Fruit fly (Drosophila melanogaster) whole organism, embryonic: Measurements from ENCODE around the gene numb.

Experiments
- Abd-B ChIP-seq: fragments of 200-800 bp; sonication (Bioruptor generic); optimal IDR thresholded peaks from 2 replicates; lab custom pipeline; 2018; ENCODE audit warnings: missing biosample characterization, mild to moderate bottlenecking, missing genetic modification characterization, moderate library complexity
- Adf1 ChIP-seq: fragments of 200-800 bp; sonication (Bioruptor generic); IDR thresholded peaks from 2 replicates; pipeline ENCODE4 v1.3.6; 2022; ENCODE audit warnings: missing biosample characterization, missing genetic modification characterization
- Asciz ChIP-seq: fragments of 200-800 bp; sonication (Bioruptor generic); optimal IDR thresholded peaks from 2 replicates; lab custom pipeline; 2017; ENCODE audit warnings: missing biosample characterization, mild to moderate bottlenecking, missing genetic modification characterization, missing genetic modification reagents
- Bgb ChIP-seq: fragments of 200-800 bp; sonication (Bioruptor generic); IDR thresholded peaks from 2 replicates; pipeline ENCODE4 v1.3.6; 2022; ENCODE audit warnings: missing biosample characterization, missing genetic modification characterization; ENCODE audit not compliant: partially characterized antibody
- Bteb2 ChIP-seq: fragments of 200-800 bp; sonication (Bioruptor generic); optimal IDR thresholded peaks from 2 replicates; lab custom pipeline; 2016; ENCODE audit warnings: missing biosample characterization, missing genetic modification characterization
- CG10565 ChIP-seq: fragments of 200-800 bp; sonication (Bioruptor generic); optimal IDR thresholded peaks from 3 replicates; lab custom pipeline; 2016; ENCODE audit warnings: missing biosample characterization, mild to moderate bottlenecking, missing genetic modification characterization
- CG10959 ChIP-seq: fragments of 200-800 bp; sonication (Bioruptor generic); IDR thresholded peaks from 2 replicates; pipeline ENCODE4 v1.3.6; 2022; ENCODE audit warnings: missing biosample characterization, missing genetic modification characterization
- CG11085 ChIP-seq: fragments of 200-800 bp; sonication (Bioruptor generic); IDR thresholded peaks from 2 replicates; pipeline ENCODE4 v1.3.6; 2022; ENCODE audit warnings: missing biosample characterization, missing genetic modification characterization
- CG13424 ChIP-seq: fragments of 200-800 bp; sonication (Bioruptor generic); optimal IDR thresholded peaks from 2 replicates; lab custom pipeline; 2019; ENCODE audit warnings: missing biosample characterization, mild to moderate bottlenecking, missing genetic modification characterization, moderate library complexity
- CG14710 ChIP-seq: fragments of 200-800 bp; sonication (Bioruptor generic); optimal IDR thresholded peaks from 3 replicates; lab custom pipeline; 2019; ENCODE audit warnings: missing biosample characterization, mild to moderate bottlenecking, missing genetic modification characterization, moderate library complexity
- CG15269 ChIP-seq: fragments of 200-800 bp; sonication (Bioruptor generic); optimal IDR thresholded peaks from 2 replicates; lab custom pipeline; 2018; ENCODE audit warnings: missing biosample characterization, mild to moderate bottlenecking, missing genetic modification characterization, moderate library complexity
- CG17361 ChIP-seq: fragments of 200-800 bp; sonication (Bioruptor generic); IDR thresholded peaks from 3 replicates; pipeline ENCODE4 v1.3.6; 2022; ENCODE audit warnings: missing biosample characterization, missing genetic modification characterization
- CG17802 ChIP-seq: fragments of 200-800 bp; sonication (Bioruptor generic); optimal IDR thresholded peaks from 2 replicates; lab custom pipeline; 2018; ENCODE audit warnings: missing biosample characterization, mild to moderate bottlenecking, missing genetic modification characterization, moderate library complexity
- CG1832 ChIP-seq: fragments of 200-800 bp; sonication (Bioruptor generic); optimal IDR thresholded peaks from 2 replicates; lab custom pipeline; 2017; ENCODE audit warnings: missing biosample characterization, mild to moderate bottlenecking, missing genetic modification characterization, inconsistent platforms
- CG3995 ChIP-seq: fragments of 200-800 bp; sonication (Bioruptor generic); optimal IDR thresholded peaks from 3 replicates; lab custom pipeline; 2016; ENCODE audit warnings: missing biosample characterization, missing genetic modification characterization
- CG6683 ChIP-seq: fragments of 200-800 bp; sonication (Bioruptor generic); optimal IDR thresholded peaks from 2 replicates; lab custom pipeline; 2017; ENCODE audit warnings: missing biosample characterization, mild to moderate bottlenecking, missing genetic modification characterization, missing genetic modification reagents
- CG6813 ChIP-seq: fragments of 200-800 bp; sonication (Bioruptor generic); optimal IDR thresholded peaks from 2 replicates; lab custom pipeline; 2017; ENCODE audit warnings: missing biosample characterization, missing genetic modification characterization, mild to moderate bottlenecking, moderate library complexity, missing genetic modification reagents
- CG8478 ChIP-seq: fragments of >200 bp; optimal IDR thresholded peaks from 2 replicates; lab custom pipeline; 2018
- Camta ChIP-seq: fragments of 200-800 bp; sonication (Bioruptor generic); optimal IDR thresholded peaks from 2 replicates; lab custom pipeline; 2016; ENCODE audit warnings: missing biosample characterization, missing genetic modification characterization
- Dbx ChIP-seq: fragments of 200-800 bp; sonication (Bioruptor generic); IDR thresholded peaks from 3 replicates; pipeline ENCODE4 v1.3.6; 2022; ENCODE audit warnings: missing biosample characterization, missing genetic modification characterization
- Deaf1 ChIP-seq: fragments of 200-800 bp; optimal IDR thresholded peaks from 3 replicates; lab custom pipeline; 2019; ENCODE audit warnings: missing biosample characterization, mild to moderate bottlenecking, missing genetic modification characterization, moderate library complexity
- H15 ChIP-seq: fragments of 200-800 bp; sonication (Bioruptor generic); IDR thresholded peaks from 3 replicates; pipeline ENCODE4 v1.3.6; 2022; ENCODE audit warnings: missing biosample characterization, missing genetic modification characterization
- HLHmδ ChIP-seq: fragments of 200-800 bp; sonication (Bioruptor generic); optimal IDR thresholded peaks from 2 replicates; lab custom pipeline; 2018; ENCODE audit warnings: missing biosample characterization, mild to moderate bottlenecking, missing genetic modification characterization, moderate library complexity
- Hmr ChIP-seq: fragments of 200-800 bp; sonication (Bioruptor generic); optimal IDR thresholded peaks from 3 replicates; lab custom pipeline; 2017; ENCODE audit warnings: mild to moderate bottlenecking, missing biosample characterization, missing genetic modification reagents, missing genetic modification characterization
- Hr39 ChIP-seq: fragments of >200 bp; optimal IDR thresholded peaks from 2 replicates; lab custom pipeline; 2017
- Hr51 ChIP-seq, 2 experiments: fragments of 200-800 bp; sonication (Bioruptor generic); optimal IDR thresholded peaks; 2 replicates in 1 of 2; 3 replicates in 1 of 2; lab custom pipeline; 2016 to 2018; ENCODE audit warnings: missing biosample characterization in 2 of 2, missing genetic modification characterization in 2 of 2, mild to moderate bottlenecking in 1 of 2, moderate library complexity in 1 of 2
- Myb ChIP-seq: fragments of 200-800 bp; sonication (Bioruptor generic); optimal IDR thresholded peaks from 2 replicates; lab custom pipeline; 2016; ENCODE audit warnings: missing biosample characterization, missing genetic modification characterization
- Nf-YC ChIP-seq: fragments of 200-800 bp; optimal IDR thresholded peaks from 3 replicates; lab custom pipeline; 2019; ENCODE audit warnings: missing biosample characterization, mild to moderate bottlenecking, missing genetic modification characterization, moderate library complexity
- Oaz ChIP-seq: fragments of 200-800 bp; sonication (Bioruptor generic); IDR thresholded peaks from 2 replicates; pipeline ENCODE4 v1.3.6; 2022; ENCODE audit warnings: missing biosample characterization, missing genetic modification characterization
- Usf ChIP-seq: fragments of 200-800 bp; sonication (Bioruptor generic); optimal IDR thresholded peaks from 2 replicates; lab custom pipeline; 2017; ENCODE audit warnings: missing genotype, missing biosample characterization, missing genetic modification characterization
- Xrp1 ChIP-seq: fragments of 200-800 bp; sonication (Bioruptor generic); IDR thresholded peaks from 2 replicates; pipeline ENCODE4 v1.3.6; 2022; ENCODE audit warnings: missing biosample characterization, missing genetic modification characterization
- amos ChIP-seq: fragments of 200-800 bp; sonication (Bioruptor generic); IDR thresholded peaks from 2 replicates; pipeline ENCODE4 v1.3.6; 2022; ENCODE audit warnings: missing biosample characterization, missing genetic modification characterization; ENCODE audit not compliant: partially characterized antibody
- bigmax ChIP-seq: fragments of 200-800 bp; sonication (Bioruptor generic); optimal IDR thresholded peaks from 2 replicates; lab custom pipeline; 2018; ENCODE audit warnings: missing biosample characterization, mild to moderate bottlenecking, missing genetic modification characterization
- cad ChIP-seq: fragments of >200 bp; optimal IDR thresholded peaks from 2 replicates; lab custom pipeline; 2017; ENCODE audit warnings: missing biosample characterization, missing genetic modification characterization
- cg ChIP-seq: fragments of 200-800 bp; sonication (Bioruptor generic); optimal IDR thresholded peaks from 3 replicates; lab custom pipeline; 2019; ENCODE audit warnings: missing biosample characterization, mild to moderate bottlenecking, missing genetic modification characterization, moderate library complexity
- corto ChIP-seq: fragments of 200-800 bp; sonication (Bioruptor generic); optimal IDR thresholded peaks from 2 replicates; lab custom pipeline; 2016; ENCODE audit warnings: missing biosample characterization, mild to moderate bottlenecking, missing genetic modification characterization, moderate library complexity
- gcm ChIP-seq: fragments of 200-800 bp; sonication (Bioruptor generic); optimal IDR thresholded peaks from 2 replicates; lab custom pipeline; 2019; ENCODE audit warnings: missing biosample characterization, mild to moderate bottlenecking, missing genetic modification characterization, moderate library complexity
- her ChIP-seq: fragments of 200-800 bp; sonication (Bioruptor generic); optimal IDR thresholded peaks from 2 replicates; lab custom pipeline; 2016; ENCODE audit warnings: missing biosample characterization, missing genetic modification characterization
- inv ChIP-seq: fragments of 200-800 bp; sonication (Bioruptor generic); IDR thresholded peaks from 2 replicates; pipeline ENCODE4 v1.3.6; 2022; ENCODE audit warnings: missing biosample characterization, missing genetic modification characterization; ENCODE audit not compliant: partially characterized antibody
- maf-S ChIP-seq: fragments of 200-800 bp; sonication (Bioruptor generic); optimal IDR thresholded peaks from 2 replicates; lab custom pipeline; 2016; ENCODE audit warnings: missing biosample characterization, missing genetic modification characterization
- onecut ChIP-seq: fragments of 200-800 bp; sonication (Bioruptor generic); IDR thresholded peaks from 2 replicates; pipeline ENCODE4 v1.3.6; 2022; ENCODE audit warnings: missing biosample characterization, missing genetic modification characterization
- psq ChIP-seq: fragments of 200-800 bp; sonication (Bioruptor generic); optimal IDR thresholded peaks from 2 replicates; lab custom pipeline; 2017; ENCODE audit warnings: missing biosample characterization, missing genetic modification characterization
- rib ChIP-seq: fragments of 200-800 bp; sonication (Bioruptor generic); IDR thresholded peaks from 2 replicates; pipeline ENCODE4 v1.3.6; 2022; ENCODE audit warnings: missing biosample characterization, missing genetic modification characterization
- sc ChIP-seq, 3 experiments: fragments of >200 bp in 2 of 3; fragments of 200-800 bp in 1 of 3; sonication (Bioruptor generic) in 1 of 3; optimal IDR thresholded peaks; 2 replicates in 2 of 3; 3 replicates in 1 of 3; lab custom pipeline; 2017; ENCODE audit warnings: mild to moderate bottlenecking in 1 of 3, missing biosample characterization in 1 of 3, missing genetic modification characterization in 1 of 3, missing genetic modification reagents in 1 of 3
- sd ChIP-seq: fragments of 200-800 bp; sonication (Bioruptor generic); optimal IDR thresholded peaks from 3 replicates; lab custom pipeline; 2018; ENCODE audit warnings: missing biosample characterization, mild to moderate bottlenecking, missing genetic modification characterization, moderate library complexity
- sisA ChIP-seq: fragments of 200-800 bp; sonication (Bioruptor generic); IDR thresholded peaks from 2 replicates; pipeline ENCODE4 v1.3.6; 2022; ENCODE audit warnings: missing biosample characterization, missing genetic modification characterization
- slp2 ChIP-seq: fragments of 200-800 bp; sonication (Bioruptor generic); optimal IDR thresholded peaks from 2 replicates; lab custom pipeline; 2016; ENCODE audit warnings: missing biosample characterization, missing genetic modification characterization
- wor ChIP-seq: fragments of 200-800 bp; sonication (Bioruptor generic); IDR thresholded peaks from 2 replicates; pipeline ENCODE4 v1.3.6; 2022; ENCODE audit warnings: missing biosample characterization, missing genetic modification characterization
- zen2 ChIP-seq: fragments of 200-800 bp; sonication (Bioruptor generic); IDR thresholded peaks from 3 replicates; pipeline ENCODE4 v1.3.6; 2022; ENCODE audit warnings: missing biosample characterization, missing genetic modification characterization; ENCODE audit not compliant: partially characterized antibody

The numb gene

dm6 chr2L:9449257-9449972 lies 12.1 kb downstream of the numb start (continued):
- TF ChIP-seq Hr39: no peak
- peak; percentile 71 for TF ChIP-seq CG3995
- no peak for TF ChIP-seq cad (GFP tag; lab: Kevin White, UChicago)
- TF ChIP-seq CG10959 (GFP tag; lab: Robert Waterston, UW): peak; percentile 89
- TF ChIP-seq CG15269 (tag; lab: Kevin White, UChicago): peak; percentile 93
- no peak for TF ChIP-seq zen2 (GFP tag; lab: Robert Waterston, UW)
- peak; percentile 96 for TF ChIP-seq Usf (GFP tag; lab: Kevin White, UChicago)
- peak; percentile 63 for TF ChIP-seq Bgb (GFP tag; lab: Robert Waterston, UW)
- TF ChIP-seq CG10565 (GFP tag; lab: Kevin White, UChicago): peak; percentile 74
- TF ChIP-seq cg (GFP tag; lab: Kevin White, UChicago): peak; percentile 88
- peak; percentile 95 for TF ChIP-seq sisA (GFP tag; lab: Robert Waterston, UW)
- peak; percentile 88 for TF ChIP-seq slp2 (GFP tag; lab: Kevin White, UChicago)
- TF ChIP-seq CG6683 (GFP tag; lab: Kevin White, UChicago): peak; percentile 89
- peak; percentile 97 for TF ChIP-seq Abd-B (GFP tag; lab: Kevin White, UChicago)
- TF ChIP-seq Xrp1 (GFP tag; lab: Robert Waterston, UW): peak; percentile 98
- TF ChIP-seq onecut: peak; percentile 90
- peak; percentile 78 for TF ChIP-seq Adf1 (GFP tag; lab: Robert Waterston, UW)
- peak; percentile 58 for TF ChIP-seq Bteb2
- peak; percentile 92 for TF ChIP-seq CG17361 (GFP tag; lab: Robert Waterston, UW)
- peak; percentile 87 to 97 for TF ChIP-seq Hr51 (GFP tag; optimal IDR thresholded peaks at IDR 0.05; lab: Kevin White, UChicago)
- TF ChIP-seq CG11085: peak; percentile 93
- TF ChIP-seq Myb (GFP tag; lab: Kevin White, UChicago): peak; percentile 18
- TF ChIP-seq Oaz (GFP tag; lab: Robert Waterston, UW): peak; percentile 90
- peak; percentile 92 for TF ChIP-seq Dbx (GFP tag; lab: Robert Waterston, UW)
- peak; percentile 96 for TF ChIP-seq Hmr (GFP tag; lab: Kevin White, UChicago)
- TF ChIP-seq sd (tag; lab: Kevin White, UChicago): peak; percentile 79
- TF ChIP-seq gcm (GFP tag; lab: Kevin White, UChicago): peak; percentile 95
- TF ChIP-seq CG13424 (tag; lab: Kevin White, UChicago): peak; percentile 97
- TF ChIP-seq CG6813: peak; percentile 92
- peak; percentile 91 for TF ChIP-seq corto (GFP tag; lab: Kevin White, UChicago)
- peak; percentile 67 for TF ChIP-seq her (GFP tag; lab: Kevin White, UChicago)
- TF ChIP-seq bigmax (GFP tag; lab: Kevin White, UChicago): no peak
- peak; percentile 78 for TF ChIP-seq Deaf1 (tag; lab: Kevin White, UChicago)
- no peak for TF ChIP-seq CG8478 (lab: Kevin White, UChicago)
- no peak for TF ChIP-seq sc (optimal IDR thresholded peaks at IDR 0.05; lab: Kevin White, UChicago)
- peak; percentile 96 for TF ChIP-seq sc (GFP tag; optimal IDR thresholded peaks at IDR 0.05; lab: Kevin White, UChicago)
- peak; percentile 37 for TF ChIP-seq amos
- TF ChIP-seq Asciz: peak; percentile 92
- peak; percentile 85 for TF ChIP-seq rib (GFP tag; lab: Robert Waterston, UW)
- peak; percentile 95 for TF ChIP-seq CG14710
- peak; percentile 62 for TF ChIP-seq CG17802 (tag; lab: Kevin White, UChicago)
- peak; percentile 64 for TF ChIP-seq Camta (GFP tag; lab: Kevin White, UChicago)
- TF ChIP-seq inv (GFP tag; lab: Robert Waterston, UW): no peak
- TF ChIP-seq psq: peak; percentile 90
- peak; percentile 93 for TF ChIP-seq HLHmδ (GFP tag; lab: Kevin White, UChicago)
- TF ChIP-seq maf-S (GFP tag; lab: Kevin White, UChicago): peak; percentile 81
- peak; percentile 88 for TF ChIP-seq Nf-YC (tag; lab: Kevin White, UChicago)
- TF ChIP-seq CG1832 (GFP tag; lab: Kevin White, UChicago): peak; percentile 78
- TF ChIP-seq H15 (GFP tag; lab: Robert Waterston, UW): peak; percentile 92
- TF ChIP-seq wor (GFP tag; lab: Robert Waterston, UW): peak; percentile 90
